Fruit fly (Drosophila melanogaster): ENCODE results near the gene Atxn7.

Gene Atxn7

DNA sequence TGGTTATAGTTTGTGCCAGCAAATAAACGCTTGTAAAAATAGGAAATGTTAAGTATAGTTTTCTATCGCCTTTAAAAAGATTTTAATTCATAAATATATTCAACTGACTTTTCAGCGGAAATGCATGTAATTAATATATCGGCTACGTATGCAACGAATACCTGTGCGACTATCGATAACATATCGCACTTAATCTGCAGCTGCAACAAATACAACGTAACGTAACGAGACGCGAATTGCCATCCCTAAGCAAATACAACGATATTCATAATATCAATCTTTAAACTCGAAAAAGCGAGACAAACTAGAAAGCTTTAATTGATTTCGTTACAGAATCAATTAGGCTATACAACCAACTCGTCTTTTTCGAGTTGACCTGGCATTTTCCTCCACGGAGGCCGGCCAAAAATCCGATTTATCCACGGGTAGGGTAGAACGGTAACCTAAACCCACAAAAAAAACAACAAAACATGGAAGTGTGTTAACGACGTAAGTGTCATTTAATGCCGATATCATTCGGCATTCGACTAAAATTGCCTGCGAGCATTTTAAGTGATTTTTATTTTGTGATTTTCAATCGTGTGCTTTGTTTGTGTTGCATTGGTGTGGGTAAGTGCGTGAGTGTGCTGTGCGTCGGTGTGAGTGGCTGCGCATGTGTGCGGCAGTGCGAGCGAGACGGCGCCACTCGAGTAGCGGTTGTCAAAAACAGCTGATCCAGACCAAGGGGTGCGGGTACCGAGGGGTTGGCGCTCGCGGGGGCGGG is at the start of gene Atxn7 (continued):
- TF ChIP-seq pita (GFP tag; optimal IDR thresholded peaks at IDR 0.05), result no peak
- peak; percentile 96 for TF ChIP-seq CG6791 (GFP tag; IDR thresholded peaks at IDR 0.05; ENCODE audit: partially characterized antibody)
- peak; percentile 31 for TF ChIP-seq HLH54F (GFP tag; optimal IDR thresholded peaks at IDR 0.05)
- peak; percentile 37 for TF ChIP-seq Max (GFP tag; optimal IDR thresholded peaks at IDR 0.05)
- TF ChIP-seq CG34422 (GFP tag; IDR thresholded peaks at IDR 0.05), result peak; percentile 94
- TF ChIP-seq CG18262 (tag; optimal IDR thresholded peaks at IDR 0.05), result peak; percentile 58
- no peak for TF ChIP-seq Lpt (GFP tag; optimal IDR thresholded peaks at IDR 0.05)
- peak; percentile 87 for TF ChIP-seq hb (GFP tag; IDR thresholded peaks at IDR 0.05; ENCODE audit: partially characterized antibody)
- TF ChIP-seq sd (tag; optimal IDR thresholded peaks at IDR 0.05), result peak; percentile 40
- TF ChIP-seq CG31441 (GFP tag; IDR thresholded peaks at IDR 0.05), result peak; percentile 57
- TF ChIP-seq sima (GFP tag; optimal IDR thresholded peaks at IDR 0.05), result no peak
- TF ChIP-seq maf-S (GFP tag; optimal IDR thresholded peaks at IDR 0.05), result peak; percentile 26
- peak; percentile 45 for TF ChIP-seq Xbp1 (GFP tag; optimal IDR thresholded peaks at IDR 0.05)
- TF ChIP-seq caup (GFP tag; optimal IDR thresholded peaks at IDR 0.05; ENCODE audit: severe bottlenecking), result peak; percentile 82
- TF ChIP-seq CG6813 (GFP tag; optimal IDR thresholded peaks at IDR 0.05), result peak; percentile 38
- TF ChIP-seq Dp (GFP tag; optimal IDR thresholded peaks at IDR 0.05), result peak; percentile 29
- peak; percentile 97 for TF ChIP-seq ewg (GFP tag; optimal IDR thresholded peaks at IDR 0.05)
- TF ChIP-seq Sin3A (optimal IDR thresholded peaks at IDR 0.05), result peak; percentile 34
- TF ChIP-seq kni (GFP tag; optimal IDR thresholded peaks at IDR 0.05), result peak; percentile 56
- TF ChIP-seq crp (GFP tag; optimal IDR thresholded peaks at IDR 0.05), result peak; percentile 74 to 99
- peak; percentile 72 for TF ChIP-seq CG1233 (GFP tag; optimal IDR thresholded peaks at IDR 0.05)
- TF ChIP-seq Doc2 (GFP tag; IDR thresholded peaks at IDR 0.05), result no peak
- peak; percentile 97 for TF ChIP-seq CG4617 (GFP tag; optimal IDR thresholded peaks at IDR 0.05; ENCODE audit: borderline replicate concordance)
- no peak for TF ChIP-seq Dfd (GFP tag; optimal IDR thresholded peaks at IDR 0.05)
- peak; percentile 61 for TF ChIP-seq eyg (GFP tag; optimal IDR thresholded peaks at IDR 0.05)
- no peak for TF ChIP-seq ash1 (GFP tag; optimal IDR thresholded peaks at IDR 0.05)
- TF ChIP-seq disco-r (GFP tag; optimal IDR thresholded peaks at IDR 0.05), result peak; percentile 33
- peak; percentile 100 for TF ChIP-seq CG9437 (GFP tag; optimal IDR thresholded peaks at IDR 0.05)
- TF ChIP-seq Dip2 (GFP tag; IDR thresholded peaks at IDR 0.05), result no peak
- TF ChIP-seq pzg (GFP tag; optimal IDR thresholded peaks at IDR 0.05), result peak; percentile 64
- TF ChIP-seq CG11723 (GFP tag; optimal IDR thresholded peaks at IDR 0.05), result peak; percentile 44
- TF ChIP-seq her (GFP tag; optimal IDR thresholded peaks at IDR 0.05), result no peak
- peak; percentile 85 for TF ChIP-seq wek (GFP tag; optimal IDR thresholded peaks at IDR 0.05)
- peak; percentile 89 for TF ChIP-seq scrt (GFP tag; optimal IDR thresholded peaks at IDR 0.05)
- TF ChIP-seq p53 (GFP tag; optimal IDR thresholded peaks at IDR 0.05), result peak; percentile 61
- TF ChIP-seq hkb (optimal IDR thresholded peaks at IDR 0.05), result no peak
- peak; percentile 68 for TF ChIP-seq hkb (GFP tag; IDR thresholded peaks at IDR 0.05)
- no peak for TF ChIP-seq cwo (GFP tag; optimal IDR thresholded peaks at IDR 0.05)
- TF ChIP-seq tap (tag; optimal IDR thresholded peaks at IDR 0.05), result peak; percentile 43
- TF ChIP-seq Blimp-1 (GFP tag; optimal IDR thresholded peaks at IDR 0.05), result peak; percentile 41
- TF ChIP-seq org-1 (GFP tag; optimal IDR thresholded peaks at IDR 0.05), result peak; percentile 8
- TF ChIP-seq croc (GFP tag; conservative IDR thresholded peaks at IDR 0.05), result no peak
- peak; percentile 77 for TF ChIP-seq trem (tag; optimal IDR thresholded peaks at IDR 0.05)
- no peak for TF ChIP-seq Atf-2 (GFP tag; optimal IDR thresholded peaks at IDR 0.05)
- peak; percentile 42 for TF ChIP-seq CG9609 (GFP tag; optimal IDR thresholded peaks at IDR 0.05)
- TF ChIP-seq tio (GFP tag; optimal IDR thresholded peaks at IDR 0.05), result peak; percentile 15
- peak; percentile 20 for TF ChIP-seq CG1602 (GFP tag; optimal IDR thresholded peaks at IDR 0.05)
- peak; percentile 90 for TF ChIP-seq MBD-R2 (GFP tag; IDR thresholded peaks at IDR 0.05)
- peak; percentile 69; the same call in 1 of the 2 replicates for TF ChIP-seq CG17328 (GFP tag; IDR thresholded peaks at IDR 0.05)

Data from whole organism, embryonic.